Worm (Caenorhabditis elegans): Measurements from ENCODE around the gene hst-2.

DNA sequence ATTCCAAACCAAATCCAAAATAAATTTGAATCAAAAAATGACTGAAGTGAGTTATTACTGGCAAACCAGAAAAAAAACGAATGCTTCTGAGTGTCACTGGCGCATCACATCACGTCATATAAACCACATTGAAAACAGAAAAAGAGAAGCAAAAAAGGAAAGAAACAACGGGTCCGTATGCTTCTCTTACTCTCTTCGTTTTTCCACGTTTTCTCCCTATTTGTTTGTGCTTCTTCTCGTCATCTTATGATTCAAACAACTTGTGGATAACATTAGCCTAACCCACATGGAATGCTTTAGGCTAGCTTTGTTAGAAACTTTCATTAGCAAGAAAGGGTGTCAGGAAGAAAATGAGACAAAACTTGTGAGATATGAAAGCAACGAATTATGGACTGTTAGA lies 34.5 kb upstream of the hst-2 start:
- TF ChIP-seq skn-1 (tag; optimal IDR thresholded peaks at IDR 0.05) (no peak), nhr-77 (tag; optimal IDR thresholded peaks at IDR 0.05) (no peak), ama-1 (optimal IDR thresholded peaks at IDR 0.05) (no peak), nhr-12 (tag; optimal IDR thresholded peaks at IDR 0.05) (no peak), aly-2 (tag; optimal IDR thresholded peaks at IDR 0.05) (no peak), ztf-11 (tag; optimal IDR thresholded peaks at IDR 0.05) (no peak)

Measured in whole organism, L2 larva.